Fruit fly (Drosophila melanogaster): Measurements from ENCODE around the gene CG43841.
A peak's percentile ranks its signal among the peaks of the same experiment; 100 is the strongest.

The CG43841 gene

dm6 chrX:18405567-18406059, 33.9 kb upstream of the CG43841 start (continued):
- TF ChIP-seq ind (GFP tag; optimal IDR thresholded peaks at IDR 0.05), result peak; percentile 59
- TF ChIP-seq Mes4 (GFP tag; optimal IDR thresholded peaks at IDR 0.05), result no peak
- peak; percentile 43 for TF ChIP-seq CG8089 (GFP tag; optimal IDR thresholded peaks at IDR 0.05)
- TF ChIP-seq gcm (GFP tag; optimal IDR thresholded peaks at IDR 0.05), result peak; percentile 59
- TF ChIP-seq NfI (GFP tag; optimal IDR thresholded peaks at IDR 0.05), result peak; percentile 54
- TF ChIP-seq gcm2 (GFP tag; optimal IDR thresholded peaks at IDR 0.05), result peak; percentile 25
- TF ChIP-seq pum (GFP tag; optimal IDR thresholded peaks at IDR 0.05), result peak; percentile 35
- peak; percentile 55 for TF ChIP-seq Usf (GFP tag; optimal IDR thresholded peaks at IDR 0.05)
- 0 out of 2 replicates have a peak, but pooled peaks have one; percentile 24 for TF ChIP-seq CG6272 (GFP tag; IDR thresholded peaks at IDR 0.05)
- peak; percentile 63 for TF ChIP-seq sd (tag; optimal IDR thresholded peaks at IDR 0.05)
- TF ChIP-seq CG3847 (GFP tag; IDR thresholded peaks at IDR 0.05), result peak; percentile 65
- TF ChIP-seq CG8281 (tag; optimal IDR thresholded peaks at IDR 0.05), result peak; percentile 54
- TF ChIP-seq CG30403 (GFP tag; optimal IDR thresholded peaks at IDR 0.05), result peak; percentile 85
- TF ChIP-seq lola (GFP tag; optimal IDR thresholded peaks at IDR 0.05), result peak in 1 of 3 experiments; percentile 60
- peak; percentile 58 for TF ChIP-seq CG10267 (tag; optimal IDR thresholded peaks at IDR 0.05)
- no peak for TF ChIP-seq CG8478 (optimal IDR thresholded peaks at IDR 0.05)
- peak; percentile 22 for TF ChIP-seq Atf-2 (GFP tag; optimal IDR thresholded peaks at IDR 0.05)
- peak; percentile 57 for TF ChIP-seq CG6689 (GFP tag; IDR thresholded peaks at IDR 0.05)
- 0 out of 2 replicates have a peak, but pooled peaks have one; percentile 4 for TF ChIP-seq onecut (GFP tag; IDR thresholded peaks at IDR 0.05)
- no peak for TF ChIP-seq CG7963 (GFP tag; IDR thresholded peaks at IDR 0.05; ENCODE audit: partially characterized antibody)
- peak; percentile 61 for TF ChIP-seq CG18599 (GFP tag; optimal IDR thresholded peaks at IDR 0.05)
- TF ChIP-seq NC2β (GFP tag; optimal IDR thresholded peaks at IDR 0.05), result no peak
- peak; percentile 40 for TF ChIP-seq CG12219 (GFP tag; optimal IDR thresholded peaks at IDR 0.05)
- peak; percentile 40 for TF ChIP-seq CG6854 (GFP tag; optimal IDR thresholded peaks at IDR 0.05)
- TF ChIP-seq Myb (GFP tag; optimal IDR thresholded peaks at IDR 0.05), result peak; percentile 8
- peak; percentile 37; the same call in 1 of the 2 replicates for TF ChIP-seq CG32772 (GFP tag; IDR thresholded peaks at IDR 0.05)
- peak; percentile 49 for TF ChIP-seq gsb-n (tag; optimal IDR thresholded peaks at IDR 0.05)
- TF ChIP-seq CG7745 (tag; optimal IDR thresholded peaks at IDR 0.05), result no peak
- TF ChIP-seq CG11723 (GFP tag; optimal IDR thresholded peaks at IDR 0.05), result peak; percentile 58
- peak; percentile 77 for TF ChIP-seq CG8388 (GFP tag; optimal IDR thresholded peaks at IDR 0.05)
- TF ChIP-seq MESR4 (GFP tag; optimal IDR thresholded peaks at IDR 0.05), result no peak
- TF ChIP-seq CG7786 (GFP tag; optimal IDR thresholded peaks at IDR 0.05), result peak; percentile 15
- TF ChIP-seq CG17568 (GFP tag; optimal IDR thresholded peaks at IDR 0.05), result peak; percentile 70
- TF ChIP-seq CG18011 (GFP tag; optimal IDR thresholded peaks at IDR 0.05), result peak; percentile 22
- TF ChIP-seq dmrt11E (tag; optimal IDR thresholded peaks at IDR 0.05), result peak; percentile 43
- peak; percentile 40 for TF ChIP-seq Jarid2 (GFP tag; optimal IDR thresholded peaks at IDR 0.05)
- TF ChIP-seq CG1233 (GFP tag; optimal IDR thresholded peaks at IDR 0.05), result peak; percentile 40
- TF ChIP-seq CG10431 (GFP tag; optimal IDR thresholded peaks at IDR 0.05), result peak; percentile 61
- TF ChIP-seq CG10209 (GFP tag; optimal IDR thresholded peaks at IDR 0.05), result peak; percentile 52
- peak; percentile 37 for TF ChIP-seq CG4854 (GFP tag; optimal IDR thresholded peaks at IDR 0.05)
- peak; percentile 74 for TF ChIP-seq grau (tag; optimal IDR thresholded peaks at IDR 0.05)
- TF ChIP-seq gem (tag; optimal IDR thresholded peaks at IDR 0.05), result peak; percentile 87
- peak; percentile 35 for TF ChIP-seq fd3F (GFP tag; optimal IDR thresholded peaks at IDR 0.05)
- TF ChIP-seq NC2α (GFP tag; optimal IDR thresholded peaks at IDR 0.05), result peak; percentile 27
- peak; percentile 61 for TF ChIP-seq ci (GFP tag; IDR thresholded peaks at IDR 0.05)
- peak; percentile 3 to 47 for TF ChIP-seq Pdp1 (GFP tag; optimal IDR thresholded peaks at IDR 0.05)
- TF ChIP-seq CG11696 (GFP tag; IDR thresholded peaks at IDR 0.05), result peak; percentile 63; the same call in 1 of the 2 replicates
- TF ChIP-seq CG17829 (tag; optimal IDR thresholded peaks at IDR 0.05), result peak; percentile 41
- no peak for TF ChIP-seq Dp (GFP tag; optimal IDR thresholded peaks at IDR 0.05)

Data from whole organism, embryonic.